Worm (Caenorhabditis elegans) whole organism, L3 larva: ENCODE results near the gene F08F1.3.

Experiments used
- aly-2 ChIP-seq: fragments of 150-350 bp; optimal IDR thresholded peaks from 2 replicates; lab custom pipeline; 2014; ENCODE audit warnings: missing biosample characterization, missing genetic modification characterization
- ama-1 ChIP-seq: fragments of 150-350 bp; optimal IDR thresholded peaks from 2 replicates; lab custom pipeline; 2018
- ceh-28 ChIP-seq: fragments of 150-350 bp; optimal IDR thresholded peaks from 2 replicates; lab custom pipeline; 2014; ENCODE audit warnings: missing biosample characterization, missing genetic modification reagents, missing genetic modification characterization
- ceh-82 ChIP-seq: fragments of 150-350 bp; optimal IDR thresholded peaks from 2 replicates; lab custom pipeline; 2014; ENCODE audit warnings: missing biosample characterization, missing genetic modification characterization
- ceh-9 ChIP-seq: sonication (generic microtip); optimal IDR thresholded peaks from 2 replicates; lab custom pipeline; 2018; ENCODE audit warnings: missing biosample characterization, missing genetic modification characterization
- egl-27 ChIP-seq: sonication (generic microtip); optimal IDR thresholded peaks from 4 replicates; lab custom pipeline; 2017; ENCODE audit warnings: missing biosample characterization, missing genetic modification reagents, missing genetic modification characterization
- egl-5 ChIP-seq: fragments of 150-350 bp; optimal IDR thresholded peaks from 2 replicates; lab custom pipeline; 2017; ENCODE audit warnings: missing biosample characterization, missing genetic modification reagents, missing genetic modification characterization, inconsistent platforms
- elt-1 ChIP-seq: fragments of 150-350 bp; optimal IDR thresholded peaks from 2 replicates; lab custom pipeline; 2014; ENCODE audit warnings: missing biosample characterization, missing genetic modification characterization
- elt-2 ChIP-seq: sonication (generic microtip); optimal IDR thresholded peaks from 2 replicates; lab custom pipeline; 2016; ENCODE audit warnings: missing genetic modification reagents, mild to moderate bottlenecking, missing genetic modification characterization, missing compliant biosample characterization
- elt-3 ChIP-seq, 3 experiments: fragments of 150-350 bp in 1 of 3; sonication (generic microtip) in 2 of 3; optimal IDR thresholded peaks; 2 replicates in 2 of 3; 4 replicates in 1 of 3; lab custom pipeline; 2014 to 2017; ENCODE audit warnings: missing biosample characterization in 3 of 3, missing genetic modification characterization in 3 of 3
- eor-1 ChIP-seq, 2 experiments: fragments of 150-350 bp; optimal IDR thresholded peaks; 2 replicates each; lab custom pipeline; 2014 to 2018; ENCODE audit warnings: missing biosample characterization in 2 of 2, missing genetic modification characterization in 2 of 2
- fkh-2 ChIP-seq: fragments of 150-350 bp; optimal IDR thresholded peaks from 2 replicates; lab custom pipeline; 2014; ENCODE audit warnings: missing biosample characterization, missing genetic modification reagents, missing genetic modification characterization
- fos-1 ChIP-seq: fragments of 150-350 bp; optimal IDR thresholded peaks from 2 replicates; lab custom pipeline; 2014; ENCODE audit warnings: missing biosample characterization, missing genetic modification characterization
- hmg-11 ChIP-seq: sonication (generic microtip); optimal IDR thresholded peaks from 2 replicates; lab custom pipeline; 2016; ENCODE audit warnings: missing genetic modification characterization, missing compliant biosample characterization
- jun-1 ChIP-seq: fragments of 150-350 bp; optimal IDR thresholded peaks from 2 replicates; lab custom pipeline; 2014; ENCODE audit warnings: missing biosample characterization, missing genetic modification reagents, missing genetic modification characterization
- lin-39 ChIP-seq: fragments of 150-350 bp; optimal IDR thresholded peaks from 2 replicates; lab custom pipeline; 2018; ENCODE audit warnings: missing biosample characterization, missing genetic modification reagents, missing genetic modification characterization
- lsy-12 ChIP-seq: sonication (generic microtip); optimal IDR thresholded peaks from 2 replicates; lab custom pipeline; 2016; ENCODE audit warnings: mild to moderate bottlenecking, missing genetic modification characterization, missing compliant biosample characterization
- mdl-1 ChIP-seq: fragments of 150-350 bp; optimal IDR thresholded peaks from 2 replicates; lab custom pipeline; 2014; ENCODE audit warnings: missing biosample characterization, missing genetic modification characterization
- mml-1 ChIP-seq: fragments of 150-350 bp; sonication (generic microtip); optimal IDR thresholded peaks from 3 replicates; lab custom pipeline; 2014; ENCODE audit warnings: missing biosample characterization, missing genetic modification characterization
- nfya-1 ChIP-seq: sonication (generic microtip); optimal IDR thresholded peaks from 2 replicates; lab custom pipeline; 2017; ENCODE audit warnings: missing genetic modification characterization, mild to moderate bottlenecking, missing compliant biosample characterization, antibody characterized with exemption, moderate library complexity; ENCODE audit not compliant: insufficient read depth
- nhr-11 ChIP-seq: fragments of 150-350 bp; optimal IDR thresholded peaks from 2 replicates; lab custom pipeline; 2014; ENCODE audit warnings: missing biosample characterization, missing genetic modification characterization
- nhr-12 ChIP-seq: fragments of 150-350 bp; optimal IDR thresholded peaks from 2 replicates; lab custom pipeline; 2014; ENCODE audit warnings: missing biosample characterization, missing genetic modification characterization
- nhr-23 ChIP-seq: fragments of 150-350 bp; optimal IDR thresholded peaks from 2 replicates; lab custom pipeline; 2014; ENCODE audit warnings: missing biosample characterization, missing genetic modification reagents, missing genetic modification characterization
- nhr-237 ChIP-seq: fragments of 150-350 bp; optimal IDR thresholded peaks from 2 replicates; lab custom pipeline; 2014; ENCODE audit warnings: missing biosample characterization, missing genetic modification characterization
- nhr-25 ChIP-seq: sonication (generic microtip); optimal IDR thresholded peaks from 2 replicates; lab custom pipeline; 2017; ENCODE audit warnings: missing biosample characterization, missing genetic modification characterization
- nhr-28 ChIP-seq: fragments of 150-350 bp; optimal IDR thresholded peaks from 2 replicates; lab custom pipeline; 2014; ENCODE audit warnings: missing biosample characterization, missing genetic modification characterization
- nhr-43 ChIP-seq: sonication (generic microtip); optimal IDR thresholded peaks from 2 replicates; lab custom pipeline; 2016; ENCODE audit warnings: mild to moderate bottlenecking, missing genetic modification characterization, missing compliant biosample characterization; ENCODE audit not compliant: poor library complexity, severe bottlenecking
- nhr-67 ChIP-seq: fragments of 150-350 bp; optimal IDR thresholded peaks from 2 replicates; lab custom pipeline; 2014; ENCODE audit warnings: missing biosample characterization, missing genetic modification characterization
- nhr-76 ChIP-seq: fragments of 150-350 bp; sonication (generic microtip); optimal IDR thresholded peaks from 5 replicates; lab custom pipeline; 2014; ENCODE audit warnings: missing biosample characterization, missing genetic modification characterization
- nhr-77 ChIP-seq: fragments of 150-350 bp; optimal IDR thresholded peaks from 2 replicates; lab custom pipeline; 2014; ENCODE audit warnings: missing biosample characterization, missing genetic modification characterization
- pha-4 ChIP-seq: fragments of 150-350 bp; optimal IDR thresholded peaks from 2 replicates; lab custom pipeline; 2014; ENCODE audit warnings: missing biosample characterization, missing genetic modification reagents, missing genetic modification characterization
- pqm-1 ChIP-seq: fragments of 150-350 bp; optimal IDR thresholded peaks from 2 replicates; lab custom pipeline; 2017; ENCODE audit warnings: missing biosample characterization, missing genetic modification characterization, inconsistent platforms
- sea-2 ChIP-seq: fragments of 150-350 bp; sonication (generic microtip); optimal IDR thresholded peaks from 4 replicates; lab custom pipeline; 2014; ENCODE audit warnings: missing biosample characterization, missing genetic modification reagents, missing genetic modification characterization
- snpc-4 ChIP-seq: fragments of 150-350 bp; optimal IDR thresholded peaks from 2 replicates; lab custom pipeline; 2014; ENCODE audit warnings: missing biosample characterization, missing genetic modification characterization
- tbx-2 ChIP-seq: sonication (generic microtip); optimal IDR thresholded peaks from 2 replicates; lab custom pipeline; 2016; ENCODE audit warnings: mild to moderate bottlenecking, missing genetic modification characterization, missing compliant biosample characterization
- unc-39 ChIP-seq: sonication (generic microtip); optimal IDR thresholded peaks from 4 replicates; lab custom pipeline; 2017; ENCODE audit warnings: missing biosample characterization, missing genetic modification characterization
- unc-62 ChIP-seq: fragments of 150-350 bp; sonication (generic microtip); optimal IDR thresholded peaks from 4 replicates; lab custom pipeline; 2014; ENCODE audit warnings: missing biosample characterization, missing genetic modification reagents, missing genetic modification characterization
- zag-1 ChIP-seq: fragments of 150-350 bp; optimal IDR thresholded peaks from 2 replicates; lab custom pipeline; 2014; ENCODE audit warnings: missing biosample characterization, missing genetic modification characterization
- ztf-11 ChIP-seq: fragments of 150-350 bp; optimal IDR thresholded peaks from 2 replicates; lab custom pipeline; 2014; ENCODE audit warnings: missing biosample characterization, missing genetic modification characterization

The F08F1.3 gene

ce11 chrX:8390508-8390907 lies 38.1 kb upstream of the F08F1.3 start:
- TF ChIP-seq nhr-12 (tag; lab: Kevin White, UChicago): no peak
- peak; percentile 81 for TF ChIP-seq lin-39 (tag; lab: Kevin White, UChicago)
- TF ChIP-seq, all 47 proteins: peak for 1

ce11 chrX:8391505-8391904 lies 37.1 kb upstream of the F08F1.3 start:
- no peak for TF ChIP-seq tbx-2 (tag; lab: Kevin White, UChicago)
- TF ChIP-seq nhr-28 (tag; lab: Kevin White, UChicago): no peak
- TF ChIP-seq snpc-4: no peak
- TF ChIP-seq elt-3 (tag; optimal IDR thresholded peaks at IDR 0.05; lab: Kevin White, UChicago): no peak
- TF ChIP-seq fkh-2 (tag; lab: Kevin White, UChicago): no peak
- TF ChIP-seq sea-2: no peak
- TF ChIP-seq nhr-12 (tag; lab: Kevin White, UChicago): no peak
- no peak for TF ChIP-seq hmg-11 (tag; lab: Kevin White, UChicago)
- no peak for TF ChIP-seq nhr-23
- TF ChIP-seq fos-1 (tag; lab: Kevin White, UChicago): no peak
- no peak for TF ChIP-seq unc-62 (GFP tag; lab: Kevin White, UChicago)
- TF ChIP-seq eor-1 (tag; optimal IDR thresholded peaks at IDR 0.05; lab: Kevin White, UChicago): no peak
- no peak for TF ChIP-seq ceh-28 (tag; lab: Kevin White, UChicago)
- TF ChIP-seq, all 47 proteins: peak for 0

- TF ChIP-seq nfya-1 (tag; lab: Kevin White, UChicago) (no peak), pqm-1 (tag; lab: Kevin White, UChicago) (peak; percentile 54), elt-2 (tag; lab: Kevin White, UChicago) (peak; percentile 17)
These were observed 36.1 kb upstream of the F08F1.3 start, which contains the start of gene wrk-1 for ce11 chrX:8392539-8392996. Gene wrk-1 (minus strand): TSS chrX:8392589.

- no peak for TF ChIP-seq nhr-25 (tag; lab: Kevin White, UChicago)
- TF ChIP-seq jun-1 (tag; lab: Kevin White, UChicago): no peak
- TF ChIP-seq fos-1 (tag; lab: Kevin White, UChicago): no peak
- no peak for TF ChIP-seq pha-4 (tag; lab: Kevin White, UChicago)
- no peak for TF ChIP-seq fkh-2 (tag; lab: Kevin White, UChicago)
- no peak for TF ChIP-seq nhr-67 (tag; lab: Kevin White, UChicago)
- TF ChIP-seq nhr-11 (tag; lab: Kevin White, UChicago): no peak
- TF ChIP-seq ztf-11 (tag; lab: Kevin White, UChicago): no peak
- no peak for TF ChIP-seq egl-27 (tag; lab: Kevin White, UChicago)
- TF ChIP-seq unc-39 (tag; lab: Kevin White, UChicago): no peak
These were observed 34.4 kb upstream of the F08F1.3 start for ce11 chrX:8394279-8394678.

ce11 chrX:8404308-8405085 lies 24.1 kb upstream of the F08F1.3 start:
- peak; percentile 81 for TF ChIP-seq sea-2
- TF ChIP-seq nhr-77 (tag; lab: Kevin White, UChicago): peak; percentile 79
- no peak for TF ChIP-seq snpc-4
- no peak for TF ChIP-seq nhr-237
- peak; percentile 61 for TF ChIP-seq egl-27 (tag; lab: Kevin White, UChicago)
- TF ChIP-seq elt-2 (tag; lab: Kevin White, UChicago): peak; percentile 77
- TF ChIP-seq aly-2: no peak
- TF ChIP-seq elt-3 (tag; optimal IDR thresholded peaks at IDR 0.05; lab: Kevin White, UChicago): peak in 1 of 3 experiments; percentile 86
- peak; percentile 64 for TF ChIP-seq nhr-23
- no peak for TF ChIP-seq mml-1 (tag; lab: Kevin White, UChicago)
- TF ChIP-seq unc-62 (GFP tag; lab: Kevin White, UChicago): peak; percentile 48
- no peak for TF ChIP-seq nhr-76
- TF ChIP-seq egl-5 (tag; lab: Kevin White, UChicago): peak; percentile 94
- peak; percentile 10 for TF ChIP-seq elt-1 (tag; lab: Kevin White, UChicago)
- peak; percentile 83 for TF ChIP-seq nhr-43 (tag; lab: Kevin White, UChicago)
- no peak for TF ChIP-seq ztf-11 (tag; lab: Kevin White, UChicago)
- TF ChIP-seq tbx-2 (tag; lab: Kevin White, UChicago): peak; percentile 91
- TF ChIP-seq pqm-1 (tag; lab: Kevin White, UChicago): peak; percentile 47
- no peak for TF ChIP-seq unc-39 (tag; lab: Kevin White, UChicago)
- TF ChIP-seq nhr-11 (tag; lab: Kevin White, UChicago): peak; percentile 46
- TF ChIP-seq mdl-1: peak; percentile 64
- peak; percentile 90 for TF ChIP-seq lsy-12
- TF ChIP-seq nhr-12 (tag; lab: Kevin White, UChicago): no peak
- TF ChIP-seq fos-1 (tag; lab: Kevin White, UChicago): peak; percentile 26
- TF ChIP-seq nhr-25 (tag; lab: Kevin White, UChicago): peak; percentile 89
- TF ChIP-seq pha-4 (tag; lab: Kevin White, UChicago): peak; percentile 84
- no peak for TF ChIP-seq ceh-9 (tag; lab: Kevin White, UChicago)
- peak; percentile 20 for TF ChIP-seq zag-1 (tag; lab: Kevin White, UChicago)
- TF ChIP-seq ceh-82 (tag; lab: Kevin White, UChicago): peak; percentile 79
- TF ChIP-seq nhr-28 (tag; lab: Kevin White, UChicago): no peak
- TF ChIP-seq ceh-28 (tag; lab: Kevin White, UChicago): peak; percentile 71
- peak; percentile 20 for TF ChIP-seq ama-1 (lab: Kevin White, UChicago)
- peak; percentile 83 for TF ChIP-seq jun-1 (tag; lab: Kevin White, UChicago)
- peak; percentile 79 for TF ChIP-seq nfya-1 (tag; lab: Kevin White, UChicago)
